Worm (Caenorhabditis elegans): ENCODE results near the gene srh-299.

- TF ChIP-seq dao-5 (tag; optimal IDR thresholded peaks at IDR 0.05) (no peak), him-1 (tag; optimal IDR thresholded peaks at IDR 0.05) (no peak)
Measured at ce11 chrV:15913714-15914113, 50.6 kb downstream of the srh-299 start, which contains the start of gene F35E8.7.
